Fruit fly (Drosophila melanogaster) whole organism, pupa: Measurements from ENCODE around the gene CG17010.
A peak's percentile ranks its signal among the peaks of the same experiment; 100 is the strongest.

ENCODE experiments used
- CG10348 ChIP-seq: fragments of 200-800 bp; sonication (Bioruptor generic); IDR thresholded peaks from 2 replicates; pipeline ENCODE4 v1.3.6; 2022; ENCODE audit warnings: missing biosample characterization, missing genetic modification characterization
- CG13204 ChIP-seq: fragments of 200-800 bp; sonication (Bioruptor generic); optimal IDR thresholded peaks from 2 replicates; lab custom pipeline; 2018; ENCODE audit warnings: missing biosample characterization, mild to moderate bottlenecking, missing genetic modification characterization, moderate library complexity
- CG15710 ChIP-seq: fragments of 200-800 bp; sonication (Bioruptor generic); optimal IDR thresholded peaks from 2 replicates; lab custom pipeline; 2018; ENCODE audit warnings: missing biosample characterization, mild to moderate bottlenecking, missing genetic modification characterization, moderate library complexity
- CG17806 ChIP-seq: fragments of 200-800 bp; sonication (Bioruptor generic); optimal IDR thresholded peaks from 2 replicates; lab custom pipeline; 2018; ENCODE audit warnings: missing biosample characterization, mild to moderate bottlenecking, missing genetic modification characterization, moderate library complexity
- CG32121 ChIP-seq: fragments of 200-800 bp; sonication (Bioruptor generic); IDR thresholded peaks from 2 replicates; pipeline ENCODE4 v1.3.6; 2022; ENCODE audit warnings: missing biosample characterization, missing genetic modification characterization
- CG34367 ChIP-seq: fragments of 200-800 bp; sonication (Bioruptor generic); optimal IDR thresholded peaks from 2 replicates; lab custom pipeline; 2018; ENCODE audit warnings: missing biosample characterization, mild to moderate bottlenecking, missing genetic modification characterization
- CG8159 ChIP-seq: fragments of 200-800 bp; sonication (Bioruptor generic); optimal IDR thresholded peaks from 3 replicates; lab custom pipeline; 2018; ENCODE audit warnings: missing biosample characterization, mild to moderate bottlenecking, missing genetic modification characterization, moderate library complexity
- CG8301 ChIP-seq: fragments of 200-800 bp; sonication (Bioruptor generic); optimal IDR thresholded peaks from 2 replicates; lab custom pipeline; 2018; ENCODE audit warnings: missing biosample characterization, mild to moderate bottlenecking, missing genetic modification characterization
- D1 ChIP-seq: fragments of 200-800 bp; sonication (Bioruptor generic); optimal IDR thresholded peaks from 2 replicates; lab custom pipeline; 2018; ENCODE audit warnings: missing biosample characterization, mild to moderate bottlenecking, missing genetic modification characterization, moderate library complexity
- EcR ChIP-seq: fragments of 200-800 bp; sonication (Bioruptor generic); optimal IDR thresholded peaks from 3 replicates; lab custom pipeline; 2019; ENCODE audit warnings: missing biosample characterization, missing genetic modification characterization, mild to moderate bottlenecking, moderate library complexity, missing genetic modification reagents
- Ets98B ChIP-seq: fragments of 200-800 bp; sonication (Bioruptor generic); IDR thresholded peaks from 2 replicates; pipeline ENCODE4 v1.3.6; 2022; ENCODE audit warnings: missing biosample characterization, missing genetic modification characterization
- Pif1A ChIP-seq: fragments of 200-800 bp; sonication (Bioruptor generic); optimal IDR thresholded peaks from 3 replicates; lab custom pipeline; 2016; ENCODE audit warnings: missing biosample characterization, missing genetic modification characterization
- fd96Ca ChIP-seq: fragments of 200-800 bp; sonication (Bioruptor generic); IDR thresholded peaks from 3 replicates; pipeline ENCODE4 v1.3.6; 2022; ENCODE audit warnings: missing biosample characterization, missing genetic modification characterization
- rn ChIP-seq: fragments of 200-800 bp; sonication (Bioruptor generic); IDR thresholded peaks from 2 replicates; pipeline ENCODE4 v1.3.6; 2022; ENCODE audit warnings: missing biosample characterization, missing genetic modification characterization

dm6 chr2L:12365964-12366482, 9.8 kb downstream of the CG17010 start:
- peak; percentile 68 for TF ChIP-seq fd96Ca (GFP tag; lab: Robert Waterston, UW)
- TF ChIP-seq CG13204 (GFP tag; lab: Kevin White, UChicago), result peak; percentile 45
- TF ChIP-seq Pif1A (GFP tag; lab: Kevin White, UChicago), result peak; percentile 8
- TF ChIP-seq CG10348, result no peak
- TF ChIP-seq CG8159 (tag; lab: Kevin White, UChicago), result no peak
- peak; percentile 67 for TF ChIP-seq CG32121 (GFP tag; lab: Robert Waterston, UW)
- no peak for TF ChIP-seq CG15710
- TF ChIP-seq CG8301 (tag; lab: Kevin White, UChicago), result no peak
- TF ChIP-seq CG34367 (tag; lab: Kevin White, UChicago), result no peak
- no peak for TF ChIP-seq rn (GFP tag; lab: Robert Waterston, UW)
- no peak for TF ChIP-seq EcR
- TF ChIP-seq Ets98B (GFP tag; lab: Robert Waterston, UW), result peak; percentile 83
- TF ChIP-seq D1 (tag; lab: Kevin White, UChicago), result no peak
- TF ChIP-seq CG17806 (tag; lab: Kevin White, UChicago), result no peak
